Fruit fly (Drosophila melanogaster) whole organism, adult: ENCODE measurements around the gene faf.

Source experiments
- CG11617 ChIP-seq: fragments of 200-800 bp; sonication (Bioruptor generic); optimal IDR thresholded peaks from 2 replicates; lab custom pipeline; 2017; ENCODE audit warnings: mild to moderate bottlenecking, missing biosample characterization, missing genetic modification reagents, missing genetic modification characterization
- CG12768 ChIP-seq: fragments of 200-800 bp; sonication (Bioruptor generic); optimal IDR thresholded peaks from 2 replicates; lab custom pipeline; 2017; ENCODE audit warnings: missing biosample characterization, missing genetic modification characterization, mild to moderate bottlenecking, moderate library complexity, missing genetic modification reagents
- CG1620 ChIP-seq: fragments of 200-800 bp; sonication (Bioruptor generic); optimal IDR thresholded peaks from 2 replicates; lab custom pipeline; 2016; ENCODE audit warnings: missing biosample characterization, missing genetic modification characterization
- CG7101 ChIP-seq: fragments of 200-800 bp; sonication (Bioruptor generic); optimal IDR thresholded peaks from 2 replicates; lab custom pipeline; 2018; ENCODE audit warnings: missing biosample characterization, mild to moderate bottlenecking, missing genetic modification characterization, moderate library complexity
- ovo ChIP-seq: fragments of 200-800 bp; sonication (Bioruptor generic); optimal IDR thresholded peaks from 2 replicates; lab custom pipeline; 2016; ENCODE audit warnings: missing biosample characterization, missing genetic modification characterization

dm6 chr3R:31809622-31810021 lies 32.8 kb downstream of the faf start:
- TF ChIP-seq CG1620 (GFP tag; lab: Kevin White, UChicago) (no peak), CG7101 (tag; lab: Kevin White, UChicago) (no peak), CG11617 (GFP tag; lab: Kevin White, UChicago) (no peak), ovo (GFP tag; lab: Kevin White, UChicago) (no peak), CG12768 (no peak)
